Fruit fly (Drosophila melanogaster) whole organism, embryonic: ENCODE measurements around the gene CG42494.

Experiments
- Blimp-1 ChIP-seq: fragments of 200-800 bp; sonication (Bioruptor generic); optimal IDR thresholded peaks from 3 replicates; lab custom pipeline; 2018; ENCODE audit warnings: missing biosample characterization, missing genetic modification characterization, mild to moderate bottlenecking, moderate library complexity, missing genetic modification reagents
- CG1024 ChIP-seq: fragments of 200-800 bp; sonication (Bioruptor generic); IDR thresholded peaks from 2 replicates; pipeline ENCODE4 v1.3.6; 2022; ENCODE audit warnings: missing biosample characterization, missing genetic modification characterization
- CG10462 ChIP-seq: fragments of 200-800 bp; sonication (Bioruptor generic); optimal IDR thresholded peaks from 2 replicates; lab custom pipeline; 2016; ENCODE audit warnings: missing biosample characterization, missing genetic modification characterization
- CG10654 ChIP-seq: fragments of 200-800 bp; sonication (Bioruptor generic); optimal IDR thresholded peaks from 2 replicates; lab custom pipeline; 2016; ENCODE audit warnings: missing biosample characterization, missing genetic modification characterization
- CG12236 ChIP-seq: fragments of 200-800 bp; sonication (Bioruptor generic); optimal IDR thresholded peaks from 2 replicates; lab custom pipeline; 2016; ENCODE audit warnings: missing biosample characterization, missing genetic modification characterization
- CG13296 ChIP-seq: fragments of 200-800 bp; sonication (Bioruptor generic); optimal IDR thresholded peaks from 3 replicates; lab custom pipeline; 2018; ENCODE audit warnings: missing biosample characterization, mild to moderate bottlenecking, missing genetic modification characterization
- CG13424 ChIP-seq: fragments of 200-800 bp; sonication (Bioruptor generic); optimal IDR thresholded peaks from 2 replicates; lab custom pipeline; 2019; ENCODE audit warnings: missing biosample characterization, mild to moderate bottlenecking, missing genetic modification characterization, moderate library complexity
- CG14710 ChIP-seq: fragments of 200-800 bp; sonication (Bioruptor generic); optimal IDR thresholded peaks from 3 replicates; lab custom pipeline; 2019; ENCODE audit warnings: missing biosample characterization, mild to moderate bottlenecking, missing genetic modification characterization, moderate library complexity
- CG17186 ChIP-seq: fragments of 200-800 bp; sonication (Bioruptor generic); optimal IDR thresholded peaks from 3 replicates; lab custom pipeline; 2017; ENCODE audit warnings: missing biosample characterization, missing genetic modification reagents, missing genetic modification characterization
- CG18262 ChIP-seq: fragments of 200-800 bp; optimal IDR thresholded peaks from 3 replicates; lab custom pipeline; 2019; ENCODE audit warnings: missing biosample characterization, mild to moderate bottlenecking, missing genetic modification characterization, moderate library complexity
- CG18764 ChIP-seq: fragments of 200-800 bp; sonication (Bioruptor generic); optimal IDR thresholded peaks from 3 replicates; lab custom pipeline; 2016; ENCODE audit warnings: missing biosample characterization, missing genetic modification characterization
- CG3065 ChIP-seq: fragments of 200-800 bp; sonication (Bioruptor generic); optimal IDR thresholded peaks from 2 replicates; lab custom pipeline; 2016; ENCODE audit warnings: missing biosample characterization, missing genetic modification characterization
- CG3407 ChIP-seq: fragments of 200-800 bp; sonication (Bioruptor generic); optimal IDR thresholded peaks from 2 replicates; lab custom pipeline; 2018; ENCODE audit warnings: missing biosample characterization, mild to moderate bottlenecking, missing genetic modification characterization
- CG34224 ChIP-seq: fragments of 200-800 bp; sonication (Bioruptor generic); IDR thresholded peaks from 3 replicates; pipeline ENCODE4 v1.3.6; 2022; ENCODE audit warnings: missing biosample characterization, missing genetic modification characterization; ENCODE audit not compliant: partially characterized antibody
- CG3838 ChIP-seq: fragments of 200-800 bp; sonication (Bioruptor generic); optimal IDR thresholded peaks from 3 replicates; lab custom pipeline; 2016; ENCODE audit warnings: missing biosample characterization, missing genetic modification characterization
- CG3995 ChIP-seq: fragments of 200-800 bp; sonication (Bioruptor generic); optimal IDR thresholded peaks from 3 replicates; lab custom pipeline; 2016; ENCODE audit warnings: missing biosample characterization, missing genetic modification characterization
- CG6654 ChIP-seq: fragments of 200-800 bp; sonication (Bioruptor generic); optimal IDR thresholded peaks from 2 replicates; lab custom pipeline; 2017; ENCODE audit warnings: missing biosample characterization, mild to moderate bottlenecking, missing genetic modification characterization
- CG7372 ChIP-seq: fragments of 200-800 bp; sonication (Bioruptor generic); IDR thresholded peaks from 2 replicates; pipeline ENCODE4 v1.3.6; 2022; ENCODE audit warnings: missing biosample characterization, missing genetic modification characterization
- CG7839 ChIP-seq: fragments of 200-800 bp; sonication (Bioruptor generic); optimal IDR thresholded peaks from 3 replicates; lab custom pipeline; 2018; ENCODE audit warnings: missing biosample characterization, mild to moderate bottlenecking, missing genetic modification characterization, moderate library complexity
- CG9727 ChIP-seq: fragments of 200-800 bp; sonication (Bioruptor generic); optimal IDR thresholded peaks from 3 replicates; lab custom pipeline; 2017; ENCODE audit warnings: missing biosample characterization, mild to moderate bottlenecking, missing genetic modification characterization
- CrebB ChIP-seq: fragments of 200-800 bp; sonication (Bioruptor generic); optimal IDR thresholded peaks from 3 replicates; lab custom pipeline; 2018; ENCODE audit warnings: missing biosample characterization, mild to moderate bottlenecking, missing genetic modification characterization
- Dip3 ChIP-seq: fragments of 200-800 bp; sonication (Bioruptor generic); optimal IDR thresholded peaks from 3 replicates; lab custom pipeline; 2016; ENCODE audit warnings: missing biosample characterization, missing genetic modification characterization
- ERR ChIP-seq: fragments of 200-800 bp; sonication (Bioruptor generic); optimal IDR thresholded peaks from 2 replicates; lab custom pipeline; 2016; ENCODE audit warnings: missing biosample characterization, missing genetic modification characterization
- Fer2 ChIP-seq: fragments of 200-800 bp; sonication (Bioruptor generic); optimal IDR thresholded peaks from 2 replicates; lab custom pipeline; 2018; ENCODE audit warnings: missing biosample characterization, mild to moderate bottlenecking, missing genetic modification characterization, moderate library complexity
- Fer3 ChIP-seq: fragments of 200-800 bp; sonication (Bioruptor generic); optimal IDR thresholded peaks from 2 replicates; lab custom pipeline; 2018; ENCODE audit warnings: missing biosample characterization, mild to moderate bottlenecking, missing genetic modification characterization, moderate library complexity
- NC2α ChIP-seq: fragments of 200-800 bp; sonication (Bioruptor generic); optimal IDR thresholded peaks from 2 replicates; lab custom pipeline; 2016; ENCODE audit warnings: missing biosample characterization, missing genetic modification characterization
- Pdp1 ChIP-seq, 2 experiments: fragments of 200-800 bp; sonication (Bioruptor generic); optimal IDR thresholded peaks; 3 replicates each; lab custom pipeline; 2016; ENCODE audit warnings: missing biosample characterization in 2 of 2, missing genetic modification characterization in 2 of 2, mild to moderate bottlenecking in 1 of 2, moderate library complexity in 1 of 2
- Sox102F ChIP-seq: fragments of 200-800 bp; sonication (Bioruptor generic); optimal IDR thresholded peaks from 2 replicates; lab custom pipeline; 2018; ENCODE audit warnings: missing biosample characterization, mild to moderate bottlenecking, missing genetic modification characterization, moderate library complexity
- Stat92E ChIP-seq, 3 experiments: fragments of >200 bp in 2 of 3; fragments of 200-800 bp in 1 of 3; sonication (Bioruptor generic) in 1 of 3; optimal IDR thresholded peaks; 2 replicates each; lab custom pipeline; 2017 to 2019; ENCODE audit warnings: missing biosample characterization in 3 of 3, missing genetic modification characterization in 3 of 3, mild to moderate bottlenecking in 1 of 3, moderate library complexity in 1 of 3
- bbx ChIP-seq: fragments of 200-800 bp; sonication (Bioruptor generic); IDR thresholded peaks from 2 replicates; pipeline ENCODE4 v1.3.6; 2022; ENCODE audit warnings: missing biosample characterization, missing genetic modification characterization; ENCODE audit not compliant: partially characterized antibody
- chm ChIP-seq: fragments of 200-800 bp; sonication (Bioruptor generic); IDR thresholded peaks from 2 replicates; pipeline ENCODE4 v1.3.6; 2022; ENCODE audit warnings: missing biosample characterization, missing genetic modification characterization
- exex ChIP-seq: fragments of 200-800 bp; sonication (Bioruptor generic); optimal IDR thresholded peaks from 4 replicates; lab custom pipeline; 2018; ENCODE audit warnings: missing biosample characterization, mild to moderate bottlenecking, missing genetic modification characterization, moderate library complexity
- fd96Cb ChIP-seq: fragments of 200-800 bp; sonication (Bioruptor generic); optimal IDR thresholded peaks from 2 replicates; lab custom pipeline; 2018; ENCODE audit warnings: missing biosample characterization, mild to moderate bottlenecking, missing genetic modification characterization, moderate library complexity
- grn ChIP-seq: fragments of 200-800 bp; sonication (Bioruptor generic); optimal IDR thresholded peaks from 3 replicates; lab custom pipeline; 2017; ENCODE audit warnings: missing biosample characterization, missing genetic modification characterization
- ham ChIP-seq: fragments of 200-800 bp; sonication (Bioruptor generic); IDR thresholded peaks from 2 replicates; pipeline ENCODE4 v1.3.6; 2022; ENCODE audit warnings: missing biosample characterization, missing genetic modification characterization
- hkb ChIP-seq, 2 experiments: fragments of 200-800 bp in 1 of 2; fragments of >200 bp in 1 of 2; sonication (Bioruptor generic) in 1 of 2; IDR thresholded peaks in 1 of 2; optimal IDR thresholded peaks in 1 of 2; 2 replicates each; pipeline versions ENCODE4 v1.3.6 to Lab custom; 2017 to 2022; ENCODE audit warnings: missing biosample characterization in 1 of 2, missing genetic modification characterization in 1 of 2
- ind ChIP-seq: fragments of 200-800 bp; sonication (Bioruptor generic); optimal IDR thresholded peaks from 3 replicates; lab custom pipeline; 2016; ENCODE audit warnings: missing biosample characterization, missing genetic modification characterization
- peb ChIP-seq: fragments of 200-800 bp; sonication (Bioruptor generic); IDR thresholded peaks from 2 replicates; pipeline ENCODE4 v1.3.6; 2022; ENCODE audit warnings: missing biosample characterization, missing genetic modification characterization
- pum ChIP-seq: fragments of 200-800 bp; sonication (Bioruptor generic); optimal IDR thresholded peaks from 2 replicates; lab custom pipeline; 2016; ENCODE audit warnings: missing biosample characterization, missing genetic modification characterization
- ranshi ChIP-seq: fragments of 200-800 bp; sonication (Bioruptor generic); IDR thresholded peaks from 2 replicates; pipeline ENCODE4 v1.3.6; 2022; ENCODE audit warnings: missing biosample characterization, missing genetic modification characterization
- repo ChIP-seq: fragments of 200-800 bp; sonication (Bioruptor generic); optimal IDR thresholded peaks from 2 replicates; lab custom pipeline; 2016; ENCODE audit warnings: missing biosample characterization, missing genetic modification characterization
- schlank ChIP-seq: fragments of 200-800 bp; sonication (Bioruptor generic); optimal IDR thresholded peaks from 2 replicates; lab custom pipeline; 2018; ENCODE audit warnings: missing biosample characterization, mild to moderate bottlenecking, missing genetic modification characterization
- sd ChIP-seq: fragments of 200-800 bp; sonication (Bioruptor generic); optimal IDR thresholded peaks from 3 replicates; lab custom pipeline; 2018; ENCODE audit warnings: missing biosample characterization, mild to moderate bottlenecking, missing genetic modification characterization, moderate library complexity
- ssp ChIP-seq: fragments of 200-800 bp; sonication (Bioruptor generic); IDR thresholded peaks from 2 replicates; pipeline ENCODE4 v1.3.6; 2022; ENCODE audit warnings: missing biosample characterization, missing genetic modification characterization
- stwl ChIP-seq: fragments of 200-800 bp; sonication (Bioruptor generic); optimal IDR thresholded peaks from 3 replicates; lab custom pipeline; 2018; ENCODE audit warnings: missing biosample characterization, mild to moderate bottlenecking, missing genetic modification characterization, moderate library complexity
- vvl ChIP-seq: fragments of 200-800 bp; sonication (Bioruptor generic); IDR thresholded peaks from 2 replicates; pipeline ENCODE4 v1.3.6; 2022; ENCODE audit warnings: missing biosample characterization, missing genetic modification characterization
- zen ChIP-seq: fragments of 200-800 bp; sonication (Bioruptor generic); optimal IDR thresholded peaks from 3 replicates; lab custom pipeline; 2018; ENCODE audit warnings: missing biosample characterization, mild to moderate bottlenecking, missing genetic modification characterization, moderate library complexity

Gene CG42494

dm6 chr3L:3148125-3149059 is 35.8 kb upstream of the CG42494 start, which contains the start of the genes Usp5 and BtbVII (continued):
- TF ChIP-seq CG18262 (peak; percentile 34), CG18764 (peak; percentile 20), sd (tag; lab: Kevin White, UChicago) (peak; percentile 18), CG7372 (GFP tag; lab: Robert Waterston, UW) (no peak), ERR (GFP tag; lab: Kevin White, UChicago) (peak; percentile 6), CG13296 (GFP tag; lab: Kevin White, UChicago) (peak; percentile 39), Dip3 (peak; percentile 49), CG3838 (GFP tag; lab: Kevin White, UChicago) (no peak), CrebB (tag; lab: Kevin White, UChicago) (peak; percentile 41), Fer2 (tag; lab: Kevin White, UChicago) (no peak), CG3407 (no peak), Pdp1 (GFP tag; optimal IDR thresholded peaks at IDR 0.05; lab: Kevin White, UChicago) (peak; percentile 61 to 69), schlank (tag; lab: Kevin White, UChicago) (peak; percentile 24), bbx (GFP tag; lab: Robert Waterston, UW) (peak; percentile 91), stwl (tag; lab: Kevin White, UChicago) (peak; percentile 61), Blimp-1 (GFP tag; lab: Kevin White, UChicago) (no peak), ind (GFP tag; lab: Kevin White, UChicago) (peak; percentile 46), exex (tag; lab: Kevin White, UChicago) (peak; percentile 16), NC2α (GFP tag; lab: Kevin White, UChicago) (no peak), CG3065 (GFP tag; lab: Kevin White, UChicago) (peak; percentile 61), hkb (optimal IDR thresholded peaks at IDR 0.05; lab: Kevin White, UChicago) (peak; percentile 77), hkb (GFP tag; IDR thresholded peaks at IDR 0.05; lab: Robert Waterston, UW) (peak; percentile 50), ssp (peak; percentile 54), zen (tag; lab: Kevin White, UChicago) (peak; percentile 46), CG17186 (GFP tag; lab: Kevin White, UChicago) (no peak), CG10654 (peak; percentile 39), ranshi (GFP tag; lab: Robert Waterston, UW) (no peak), CG9727 (peak; percentile 65), ham (GFP tag; lab: Robert Waterston, UW) (no peak), peb (GFP tag; lab: Robert Waterston, UW) (0 out of 2 replicates have a peak, but pooled peaks have one; percentile 17), CG13424 (tag; lab: Kevin White, UChicago) (peak; percentile 64), pum (peak; percentile 50), CG3995 (GFP tag; lab: Kevin White, UChicago) (peak; percentile 29), CG7839 (tag; lab: Kevin White, UChicago) (peak; percentile 41), Sox102F (GFP tag; lab: Kevin White, UChicago) (no peak), CG14710 (tag; lab: Kevin White, UChicago) (peak; percentile 73), Stat92E (GFP tag; optimal IDR thresholded peaks at IDR 0.05; lab: Kevin White, UChicago) (peak in 1 of 3 experiments; percentile 13), fd96Cb (no peak), CG1024 (GFP tag; lab: Robert Waterston, UW) (no peak), CG12236 (GFP tag; lab: Kevin White, UChicago) (no peak), CG34224 (GFP tag; lab: Robert Waterston, UW) (peak; percentile 99), CG10462 (GFP tag; lab: Kevin White, UChicago) (peak; percentile 46), chm (GFP tag; lab: Robert Waterston, UW) (peak; percentile 36; the same call in 1 of the 2 replicates), CG6654 (GFP tag; lab: Kevin White, UChicago) (no peak), Fer3 (tag; lab: Kevin White, UChicago) (peak; percentile 50), repo (GFP tag; lab: Kevin White, UChicago) (no peak), grn (GFP tag; lab: Kevin White, UChicago) (no peak), vvl (peak; percentile 71; the same call in 1 of the 2 replicates)
